Worm (Caenorhabditis elegans): ENCODE data around the gene T22F3.8.

ce11 chrV:3594936-3595335 lies 10.3 kb downstream of the T22F3.8 start, which contains the start of gene srh-213:
- TF ChIP-seq dao-5 (tag; optimal IDR thresholded peaks at IDR 0.05), result no peak
- TF ChIP-seq him-1 (tag; optimal IDR thresholded peaks at IDR 0.05), result no peak
- no peak for TF ChIP-seq W03F9.2 (tag; optimal IDR thresholded peaks at IDR 0.05)

All from whole organism, L4/young adult.